Worm (Caenorhabditis elegans) whole organism, late embryonic: Measurements from ENCODE around the gene R04A9.9.
A peak's percentile ranks its signal among the peaks of the same experiment; 100 is the strongest.

Experiments used
- C38D4.7 ChIP-seq: fragments of 200-800 bp; sonication (Bioruptor generic); optimal IDR thresholded peaks from 2 replicates; lab custom pipeline; 2018; ENCODE audit warnings: mild to moderate bottlenecking, missing genetic modification characterization, moderate library complexity, missing compliant biosample characterization
- K02D7.2 ChIP-seq: sonication (generic microtip); optimal IDR thresholded peaks from 2 replicates; lab custom pipeline; 2017; ENCODE audit warnings: mild to moderate bottlenecking, missing genetic modification characterization, missing compliant biosample characterization
- K09A11.1 ChIP-seq: sonication (generic microtip); optimal IDR thresholded peaks from 2 replicates; lab custom pipeline; 2017; ENCODE audit warnings: antibody characterized with exemption, mild to moderate bottlenecking, missing genetic modification characterization, missing compliant biosample characterization; ENCODE audit not compliant: insufficient read depth
- T23F11.4 ChIP-seq: fragments of 200-800 bp; sonication (Bioruptor generic); optimal IDR thresholded peaks from 2 replicates; lab custom pipeline; 2018; ENCODE audit warnings: mild to moderate bottlenecking, missing genetic modification characterization, missing compliant biosample characterization
- Y22D7AL.16 ChIP-seq: sonication (generic microtip); optimal IDR thresholded peaks from 2 replicates; lab custom pipeline; 2016; ENCODE audit warnings: missing genetic modification characterization, missing compliant biosample characterization
- ahr-1 ChIP-seq: sonication (generic microtip); optimal IDR thresholded peaks from 2 replicates; lab custom pipeline; 2016; ENCODE audit warnings: missing genetic modification characterization, missing compliant biosample characterization
- ceh-14 ChIP-seq: sonication (generic microtip); optimal IDR thresholded peaks from 2 replicates; lab custom pipeline; 2016; ENCODE audit warnings: missing genotype, missing genetic modification characterization, missing compliant biosample characterization
- ceh-18 ChIP-seq: sonication (generic microtip); optimal IDR thresholded peaks from 2 replicates; lab custom pipeline; 2016; ENCODE audit warnings: missing genetic modification characterization, missing compliant biosample characterization
- ceh-2 ChIP-seq: sonication (generic microtip); optimal IDR thresholded peaks from 2 replicates; lab custom pipeline; 2016; ENCODE audit warnings: missing genotype, missing genetic modification characterization, missing compliant biosample characterization
- ceh-22 ChIP-seq: sonication (generic microtip); optimal IDR thresholded peaks from 2 replicates; lab custom pipeline; 2017; ENCODE audit warnings: missing biosample characterization, missing genetic modification characterization
- ceh-30 ChIP-seq: fragments of 150-350 bp; optimal IDR thresholded peaks from 2 replicates; lab custom pipeline; 2014; ENCODE audit warnings: missing biosample characterization, missing genetic modification characterization
- ceh-31 ChIP-seq: sonication (generic microtip); optimal IDR thresholded peaks from 2 replicates; lab custom pipeline; 2016; ENCODE audit warnings: missing genetic modification characterization, missing compliant biosample characterization
- ceh-34 ChIP-seq: sonication (generic microtip); optimal IDR thresholded peaks from 2 replicates; lab custom pipeline; 2016; ENCODE audit warnings: mild to moderate bottlenecking, missing genetic modification characterization, missing compliant biosample characterization
- ceh-45 ChIP-seq: fragments of 200-800 bp; sonication (Bioruptor generic); IDR thresholded peaks from 2 replicates; pipeline ENCODE4 v1.3.6; 2022; ENCODE audit warnings: missing genetic modification reagents, missing genetic modification characterization, missing compliant biosample characterization
- ceh-48 ChIP-seq: sonication (generic microtip); optimal IDR thresholded peaks from 2 replicates; lab custom pipeline; 2016; ENCODE audit warnings: missing genetic modification characterization, inconsistent platforms, missing compliant biosample characterization
- ceh-6 ChIP-seq: fragments of 200-800 bp; sonication (Bioruptor generic); optimal IDR thresholded peaks from 2 replicates; lab custom pipeline; 2018; ENCODE audit warnings: mild to moderate bottlenecking, missing genetic modification characterization, missing compliant biosample characterization
- che-1 ChIP-seq: sonication (generic microtip); optimal IDR thresholded peaks from 2 replicates; lab custom pipeline; 2016; ENCODE audit warnings: mild to moderate bottlenecking, missing genetic modification characterization, missing compliant biosample characterization
- elt-2 ChIP-seq: sonication (generic microtip); optimal IDR thresholded peaks from 2 replicates; lab custom pipeline; 2016; ENCODE audit warnings: missing genetic modification reagents, missing genetic modification characterization, missing compliant biosample characterization
- elt-4 ChIP-seq: sonication (generic microtip); optimal IDR thresholded peaks from 2 replicates; lab custom pipeline; 2016; ENCODE audit warnings: missing genetic modification characterization, missing compliant biosample characterization
- ets-4 ChIP-seq: sonication (generic microtip); optimal IDR thresholded peaks from 2 replicates; lab custom pipeline; 2016; ENCODE audit warnings: missing genetic modification characterization, missing compliant biosample characterization
- fkh-6 ChIP-seq: sonication (generic microtip); optimal IDR thresholded peaks from 2 replicates; lab custom pipeline; 2016; ENCODE audit warnings: missing genetic modification characterization, missing compliant biosample characterization
- gmeb-2 ChIP-seq: sonication (generic microtip); optimal IDR thresholded peaks from 2 replicates; lab custom pipeline; 2016; ENCODE audit warnings: missing genetic modification characterization, inconsistent platforms, missing compliant biosample characterization
- hlh-30 ChIP-seq: sonication (generic microtip); optimal IDR thresholded peaks from 2 replicates; lab custom pipeline; 2017; ENCODE audit warnings: antibody characterized with exemption, missing genetic modification characterization, missing compliant biosample characterization; ENCODE audit not compliant: insufficient read depth
- lim-6 ChIP-seq: sonication (generic microtip); optimal IDR thresholded peaks from 2 replicates; lab custom pipeline; 2016; ENCODE audit warnings: missing genetic modification characterization, missing compliant biosample characterization
- madf-2 ChIP-seq: sonication (generic microtip); optimal IDR thresholded peaks from 2 replicates; lab custom pipeline; 2017; ENCODE audit warnings: missing genetic modification characterization, missing compliant biosample characterization
- mec-3 ChIP-seq: sonication (generic microtip); optimal IDR thresholded peaks from 2 replicates; lab custom pipeline; 2016; ENCODE audit warnings: borderline replicate concordance, missing genetic modification characterization, missing compliant biosample characterization
- nhr-11 ChIP-seq: fragments of 150-350 bp; optimal IDR thresholded peaks from 2 replicates; lab custom pipeline; 2014; ENCODE audit warnings: missing biosample characterization, missing genetic modification characterization
- nhr-232 ChIP-seq: sonication (generic microtip); optimal IDR thresholded peaks from 2 replicates; lab custom pipeline; 2016; ENCODE audit warnings: missing genetic modification characterization, missing compliant biosample characterization
- npax-4 ChIP-seq: sonication (generic microtip); optimal IDR thresholded peaks from 2 replicates; lab custom pipeline; 2016; ENCODE audit warnings: missing genetic modification characterization, missing compliant biosample characterization
- odd-2 ChIP-seq: sonication (generic microtip); optimal IDR thresholded peaks from 2 replicates; lab custom pipeline; 2017; ENCODE audit warnings: antibody characterized with exemption, mild to moderate bottlenecking, missing genetic modification characterization, missing compliant biosample characterization
- pag-3 ChIP-seq: sonication (generic microtip); optimal IDR thresholded peaks from 2 replicates; lab custom pipeline; 2016; ENCODE audit warnings: missing compliant biosample characterization, missing genetic modification characterization, borderline replicate concordance
- pat-9 ChIP-seq: fragments of 200-800 bp; sonication (Bioruptor generic); optimal IDR thresholded peaks from 2 replicates; lab custom pipeline; 2018; ENCODE audit warnings: mild to moderate bottlenecking, missing genetic modification characterization, moderate library complexity, missing compliant biosample characterization
- pha-2 ChIP-seq: sonication (generic microtip); optimal IDR thresholded peaks from 2 replicates; lab custom pipeline; 2017; ENCODE audit warnings: mild to moderate bottlenecking, missing genetic modification characterization, missing compliant biosample characterization
- pha-4 ChIP-seq: fragments of 150-350 bp; optimal IDR thresholded peaks from 2 replicates; lab custom pipeline; 2018; ENCODE audit warnings: missing biosample characterization, missing genetic modification reagents, missing genetic modification characterization
- pqm-1 ChIP-seq: sonication (generic microtip); optimal IDR thresholded peaks from 2 replicates; lab custom pipeline; 2016; ENCODE audit warnings: missing genetic modification characterization, missing compliant biosample characterization
- ref-2 ChIP-seq: sonication (generic microtip); optimal IDR thresholded peaks from 2 replicates; lab custom pipeline; 2016; ENCODE audit warnings: missing genetic modification characterization, missing compliant biosample characterization
- sdc-2 ChIP-seq: sonication (generic microtip); optimal IDR thresholded peaks from 2 replicates; lab custom pipeline; 2016; ENCODE audit warnings: missing genotype, missing genetic modification characterization, missing compliant biosample characterization
- sox-2 ChIP-seq: fragments of 200-800 bp; sonication (Bioruptor generic); IDR thresholded peaks from 2 replicates; pipeline ENCODE4 v1.3.6; 2022; ENCODE audit warnings: missing genetic modification reagents, missing genetic modification characterization, missing compliant biosample characterization
- sox-4 ChIP-seq: sonication (generic microtip); optimal IDR thresholded peaks from 2 replicates; lab custom pipeline; 2017; ENCODE audit warnings: mild to moderate bottlenecking, missing genetic modification characterization, inconsistent platforms, missing compliant biosample characterization
- tbx-2 ChIP-seq: sonication (generic microtip); optimal IDR thresholded peaks from 2 replicates; lab custom pipeline; 2016; ENCODE audit warnings: missing genetic modification characterization, missing compliant biosample characterization
- tbx-7 ChIP-seq: sonication (generic microtip); optimal IDR thresholded peaks from 2 replicates; lab custom pipeline; 2016; ENCODE audit warnings: missing genotype, missing genetic modification characterization, missing compliant biosample characterization
- unc-3 ChIP-seq, 2 experiments: fragments of 200-800 bp in 1 of 2; sonication (Bioruptor generic) in 1 of 2; sonication (generic microtip) in 1 of 2; conservative IDR thresholded peaks in 1 of 2; optimal IDR thresholded peaks in 1 of 2; 2 replicates each; pipeline versions ENCODE4 v1.3.6 to Lab custom; 2016 to 2022; ENCODE audit warnings: missing compliant biosample characterization in 2 of 2, missing genetic modification characterization in 2 of 2, missing genetic modification reagents in 1 of 2
- unc-86 ChIP-seq: sonication (generic microtip); optimal IDR thresholded peaks from 2 replicates; lab custom pipeline; 2016; ENCODE audit warnings: missing genetic modification characterization, missing compliant biosample characterization

Gene R04A9.9

DNA sequence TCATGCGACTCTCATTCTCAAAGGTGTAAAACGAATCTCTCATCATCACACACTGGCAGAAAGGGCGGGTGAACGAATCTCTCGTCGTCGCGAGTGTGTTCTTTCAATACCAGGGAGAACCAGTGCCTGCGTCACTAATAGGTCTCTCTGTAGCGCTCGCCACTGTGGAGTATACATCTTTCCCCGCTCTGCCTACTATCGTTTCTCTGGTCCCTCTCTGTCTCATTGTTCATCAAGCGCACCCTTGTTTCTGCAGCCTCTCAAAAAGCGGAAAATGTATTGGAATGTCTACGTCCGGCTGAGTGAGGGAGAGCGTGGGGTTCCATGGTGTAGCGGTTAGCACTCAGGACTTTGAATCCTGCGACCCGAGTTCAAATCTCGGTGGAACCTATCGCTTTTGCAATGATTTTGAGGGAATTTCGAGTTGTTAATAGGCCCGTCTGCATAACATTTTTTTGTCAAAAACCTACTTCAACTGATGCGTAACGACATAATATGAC lies 19.8 kb upstream of the R04A9.9 start (continued):
- peak; percentile 87 for TF ChIP-seq pat-9 (tag; lab: Kevin White, UChicago)
- TF ChIP-seq npax-4 (tag; lab: Kevin White, UChicago) = peak; percentile 72
- TF ChIP-seq hlh-30 (tag; lab: Kevin White, UChicago) = peak; percentile 39
- TF ChIP-seq Y22D7AL.16 (tag; lab: Kevin White, UChicago) = peak; percentile 75
- peak; percentile 85 for TF ChIP-seq ref-2 (tag; lab: Kevin White, UChicago)
- peak; percentile 87 for TF ChIP-seq unc-86 (tag; lab: Kevin White, UChicago)
- peak; percentile 72 for TF ChIP-seq pag-3 (tag; lab: Kevin White, UChicago)
- TF ChIP-seq ceh-18 (tag; lab: Kevin White, UChicago) = peak; percentile 96
- peak; percentile 95 for TF ChIP-seq ceh-31 (tag; lab: Kevin White, UChicago)
- TF ChIP-seq elt-2 (tag; lab: Kevin White, UChicago) = peak; percentile 93
- TF ChIP-seq ahr-1 (tag; lab: Kevin White, UChicago) = peak; percentile 67
- TF ChIP-seq K02D7.2 (tag; lab: Kevin White, UChicago) = peak; percentile 59
- peak; percentile 98 for TF ChIP-seq sdc-2
- peak; percentile 92 for TF ChIP-seq madf-2 (tag; lab: Kevin White, UChicago)
- peak; percentile 48 for TF ChIP-seq odd-2 (tag; lab: Kevin White, UChicago)
- peak; percentile 85 for TF ChIP-seq ceh-22 (tag; lab: Kevin White, UChicago)
- TF ChIP-seq ceh-45 (GFP tag; lab: Robert Waterston, UW) = peak; percentile 64
- peak; percentile 95 for TF ChIP-seq ceh-34 (tag; lab: Kevin White, UChicago)
- TF ChIP-seq pha-4 = no peak
- no peak for TF ChIP-seq elt-4 (tag; lab: Kevin White, UChicago)
- peak; percentile 77 for TF ChIP-seq T23F11.4 (GFP tag; lab: Kevin White, UChicago)
- peak; percentile 86 for TF ChIP-seq sox-4 (tag; lab: Kevin White, UChicago)
- peak; percentile 88 for TF ChIP-seq fkh-6 (tag; lab: Kevin White, UChicago)
- TF ChIP-seq ceh-6 (GFP tag; lab: Kevin White, UChicago) = peak; percentile 89
- peak; percentile 87 for TF ChIP-seq gmeb-2
- peak; percentile 65 for TF ChIP-seq ceh-48 (tag; lab: Kevin White, UChicago)
- TF ChIP-seq ceh-30 (tag; lab: Kevin White, UChicago) = peak; percentile 44
- TF ChIP-seq lim-6 (tag; lab: Kevin White, UChicago) = peak; percentile 36
- TF ChIP-seq nhr-11 (tag; lab: Kevin White, UChicago) = no peak
- peak; percentile 85 for TF ChIP-seq ceh-14 (tag; lab: Kevin White, UChicago)
- peak; percentile 83 for TF ChIP-seq che-1 (tag; lab: Kevin White, UChicago)
- peak; percentile 83 for TF ChIP-seq ceh-2 (tag; lab: Kevin White, UChicago)
- TF ChIP-seq pqm-1 (tag; lab: Kevin White, UChicago) = peak; percentile 35
- peak; percentile 56; the same call in 1 of the 2 replicates for TF ChIP-seq sox-2 (GFP tag; lab: Robert Waterston, UW)
- peak; percentile 18 for TF ChIP-seq mec-3
- TF ChIP-seq pha-2 (tag; lab: Kevin White, UChicago) = peak; percentile 89
- peak; percentile 84 for TF ChIP-seq C38D4.7 (GFP tag; lab: Kevin White, UChicago)
- peak; percentile 86 for TF ChIP-seq unc-3 (GFP tag; conservative IDR thresholded peaks at IDR 0.05; lab: Robert Waterston, UW)
- peak; percentile 75 for TF ChIP-seq unc-3 (tag; optimal IDR thresholded peaks at IDR 0.05; lab: Kevin White, UChicago)
- TF ChIP-seq tbx-2 (tag; lab: Kevin White, UChicago) = peak; percentile 86
- peak; percentile 81 for TF ChIP-seq K09A11.1 (tag; lab: Kevin White, UChicago)
- TF ChIP-seq nhr-232 (tag; lab: Kevin White, UChicago) = peak; percentile 83
- TF ChIP-seq tbx-7 (tag; lab: Kevin White, UChicago) = peak; percentile 43
- peak; percentile 57 for TF ChIP-seq ets-4 (tag; lab: Kevin White, UChicago)
